Fruit fly (Drosophila melanogaster): ENCODE data around the gene RpS4.

RpS4 gene

DNA sequence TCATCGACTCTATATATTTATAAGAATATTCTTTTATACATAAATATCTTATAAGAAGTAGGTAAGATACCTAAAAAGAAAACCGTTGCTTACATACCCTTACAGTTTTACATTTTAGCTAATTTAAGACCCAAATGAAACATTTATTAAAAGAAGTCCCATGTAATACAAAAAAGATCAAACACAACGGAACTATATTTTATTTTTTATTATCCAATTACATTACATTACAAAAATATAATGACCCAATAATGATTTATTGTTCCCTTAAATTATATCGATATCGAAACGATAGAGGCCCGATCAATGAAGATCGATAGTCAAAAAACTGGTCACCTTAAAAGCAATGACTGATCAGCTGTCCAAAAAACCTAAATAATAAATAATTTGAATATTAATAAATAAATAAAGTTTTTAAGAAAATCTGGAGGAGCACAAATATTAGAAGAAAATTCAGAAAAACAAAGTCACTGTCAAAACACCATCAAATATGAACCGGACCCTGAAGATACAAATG, 33.6 kb upstream of the RpS4 start (continued):
- TF ChIP-seq CG10267 (tag; optimal IDR thresholded peaks at IDR 0.05) (peak; percentile 35), CG12659 (GFP tag; optimal IDR thresholded peaks at IDR 0.05) (peak; percentile 12), Doc3 (GFP tag; IDR thresholded peaks at IDR 0.05; ENCODE audit: partially characterized antibody) (peak; percentile 69), exex (tag; optimal IDR thresholded peaks at IDR 0.05) (peak; percentile 35), zen (tag; optimal IDR thresholded peaks at IDR 0.05) (peak; percentile 67), tna (GFP tag; IDR thresholded peaks at IDR 0.05; ENCODE audit: partially characterized antibody) (peak; percentile 27; the same call in 1 of the 2 replicates), Abd-B (GFP tag; optimal IDR thresholded peaks at IDR 0.05) (peak; percentile 56), CG12299 (tag; optimal IDR thresholded peaks at IDR 0.05) (no peak), emc (GFP tag; optimal IDR thresholded peaks at IDR 0.05) (no peak), crp (GFP tag; optimal IDR thresholded peaks at IDR 0.05) (peak in 1 of 2 experiments; percentile 81)

DNA sequence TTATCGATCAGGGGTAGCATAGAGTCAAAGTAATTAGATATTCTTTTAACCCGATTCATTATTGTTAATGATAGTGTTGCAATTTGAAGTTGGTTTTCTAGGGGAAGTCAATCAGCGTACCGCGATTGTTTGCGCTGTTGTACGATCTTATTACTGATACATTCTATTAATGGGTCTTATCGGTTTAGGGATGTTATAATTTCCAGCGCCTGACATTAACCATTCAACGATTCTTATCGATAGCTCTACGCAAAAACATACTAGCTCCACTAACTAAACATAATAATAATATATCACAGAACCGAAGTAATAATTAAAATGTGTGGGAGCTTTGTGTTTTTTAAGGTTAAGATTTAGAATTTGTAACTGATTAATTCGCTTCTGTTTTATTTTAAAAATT, 30.0 kb upstream of the RpS4 start, which contains the start of gene Cul6:
Cul6 (minus strand) TSS at position 175 of the 400 bp plus-strand sequence.
- TF ChIP-seq salm (tag; optimal IDR thresholded peaks at IDR 0.05) (no peak), pzg (GFP tag; optimal IDR thresholded peaks at IDR 0.05) (peak; percentile 22), CG43689 (GFP tag; IDR thresholded peaks at IDR 0.05) (no peak), CG4360 (GFP tag; IDR thresholded peaks at IDR 0.05) (no peak), CG8944 (GFP tag; optimal IDR thresholded peaks at IDR 0.05) (no peak), Fer2 (tag; optimal IDR thresholded peaks at IDR 0.05) (no peak), CG10543 (GFP tag; optimal IDR thresholded peaks at IDR 0.05) (no peak), CG13894 (tag; optimal IDR thresholded peaks at IDR 0.05) (no peak), amos (GFP tag; IDR thresholded peaks at IDR 0.05; ENCODE audit: partially characterized antibody) (peak; percentile 32; the same call in 1 of the 2 replicates), fu2 (GFP tag; optimal IDR thresholded peaks at IDR 0.05) (no peak), CG7372 (GFP tag; IDR thresholded peaks at IDR 0.05) (no peak), Mes4 (GFP tag; optimal IDR thresholded peaks at IDR 0.05) (no peak), ssp (GFP tag; IDR thresholded peaks at IDR 0.05) (peak; percentile 60), CG15073 (GFP tag; optimal IDR thresholded peaks at IDR 0.05) (no peak), ken (GFP tag; IDR thresholded peaks at IDR 0.05) (no peak), pb (GFP tag; optimal IDR thresholded peaks at IDR 0.05) (no peak), CG13296 (GFP tag; optimal IDR thresholded peaks at IDR 0.05) (no peak), CG16813 (GFP tag; IDR thresholded peaks at IDR 0.05; ENCODE audit: partially characterized antibody) (0 out of 3 replicates have a peak, but pooled peaks have one; percentile 35), B-H2 (GFP tag; optimal IDR thresholded peaks at IDR 0.05) (no peak), org-1 (GFP tag; optimal IDR thresholded peaks at IDR 0.05) (no peak), sqz (GFP tag; optimal IDR thresholded peaks at IDR 0.05) (no peak), Poxn (GFP tag; IDR thresholded peaks at IDR 0.05) (no peak), hbn (GFP tag; IDR thresholded peaks at IDR 0.05; ENCODE audit: partially characterized antibody) (no peak), CG18619 (GFP tag; optimal IDR thresholded peaks at IDR 0.05) (no peak), az2 (GFP tag; optimal IDR thresholded peaks at IDR 0.05) (no peak), mirr (GFP tag; optimal IDR thresholded peaks at IDR 0.05) (no peak), pho (GFP tag; optimal IDR thresholded peaks at IDR 0.05) (no peak), CG9437 (GFP tag; optimal IDR thresholded peaks at IDR 0.05) (no peak), nau (GFP tag; optimal IDR thresholded peaks at IDR 0.05) (no peak), H2.0 (GFP tag; IDR thresholded peaks at IDR 0.05) (no peak), Sry-δ (GFP tag; optimal IDR thresholded peaks at IDR 0.05) (peak; percentile 57), grau (tag; optimal IDR thresholded peaks at IDR 0.05) (no peak), CG10959 (GFP tag; IDR thresholded peaks at IDR 0.05) (no peak), exex (tag; optimal IDR thresholded peaks at IDR 0.05) (peak; percentile 29), inv (GFP tag; IDR thresholded peaks at IDR 0.05; ENCODE audit: partially characterized antibody) (peak; percentile 10; the same call in 1 of the 2 replicates), Abd-B (GFP tag; optimal IDR thresholded peaks at IDR 0.05) (no peak), CG2116 (GFP tag; optimal IDR thresholded peaks at IDR 0.05) (no peak), ro (GFP tag; IDR thresholded peaks at IDR 0.05) (no peak), CG16863 (GFP tag; optimal IDR thresholded peaks at IDR 0.05) (no peak), z (GFP tag; IDR thresholded peaks at IDR 0.05) (no peak), CG1233 (GFP tag; optimal IDR thresholded peaks at IDR 0.05) (no peak)
